Fruit fly (Drosophila melanogaster): ENCODE data around the gene btn.

btn gene

DNA sequence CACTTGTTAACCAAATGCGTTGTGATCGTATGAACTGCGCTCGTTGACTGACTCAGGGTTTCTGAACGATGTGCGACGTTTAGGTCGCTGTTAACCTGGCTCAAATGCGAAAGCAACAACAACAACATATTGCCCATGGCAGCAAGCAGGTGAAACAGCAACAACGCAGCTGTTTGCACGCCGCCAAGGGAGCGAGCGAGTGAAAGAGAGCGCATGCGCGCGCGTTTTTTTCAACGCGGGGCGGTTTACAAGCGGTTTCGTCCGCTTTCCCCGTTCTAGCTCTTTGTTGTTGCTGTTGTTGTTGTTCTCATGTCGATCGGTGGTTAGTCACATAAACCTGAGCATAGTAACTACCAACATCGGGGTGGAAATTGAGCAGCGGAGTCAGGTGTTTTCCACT lies 46.6 kb upstream of the btn start (continued):
- no peak for TF ChIP-seq sima (GFP tag; optimal IDR thresholded peaks at IDR 0.05)
- 0 out of 3 replicates have a peak, but pooled peaks have one; percentile 14 for TF ChIP-seq vnd (GFP tag; IDR thresholded peaks at IDR 0.05; ENCODE audit: partially characterized antibody)
- peak; percentile 81 for TF ChIP-seq sens (GFP tag)
- TF ChIP-seq Fer2 (tag; optimal IDR thresholded peaks at IDR 0.05) = no peak
- peak; percentile 57 for TF ChIP-seq ac (GFP tag; optimal IDR thresholded peaks at IDR 0.05)
- no peak for TF ChIP-seq prd (optimal IDR thresholded peaks at IDR 0.05)
- TF ChIP-seq prd (GFP tag; IDR thresholded peaks at IDR 0.05) = 0 out of 3 replicates have a peak, but pooled peaks have one; percentile 4

DNA sequence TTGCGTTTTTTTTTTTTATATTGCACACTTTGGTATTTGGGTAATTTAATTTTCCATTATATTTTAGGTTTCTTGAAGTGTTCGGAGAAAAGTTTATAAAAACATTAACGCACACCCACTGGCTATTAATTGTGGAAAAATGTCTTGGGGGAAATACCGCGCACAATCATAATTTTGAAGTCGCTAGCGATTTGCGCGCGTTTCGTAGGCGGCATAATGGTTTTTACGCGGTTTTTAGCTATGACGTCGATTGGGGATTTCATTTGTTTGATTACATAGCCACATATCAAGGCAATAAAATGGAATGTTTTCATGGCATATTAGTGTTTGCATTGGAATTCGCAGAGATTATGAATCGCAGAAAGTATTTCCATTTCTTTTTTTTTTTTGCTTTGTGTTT lies 45.8 kb upstream of the btn start:
- no peak for TF ChIP-seq Jarid2 (GFP tag; optimal IDR thresholded peaks at IDR 0.05)
- TF ChIP-seq CG7839 (tag; optimal IDR thresholded peaks at IDR 0.05) = no peak
- TF ChIP-seq sd (tag; optimal IDR thresholded peaks at IDR 0.05) = peak; percentile 50
- no peak for TF ChIP-seq CG12299 (tag; optimal IDR thresholded peaks at IDR 0.05)
- TF ChIP-seq CG7372 (GFP tag; IDR thresholded peaks at IDR 0.05) = no peak
- peak in 1 of 2 experiments; percentile 20 for TF ChIP-seq Pdp1 (GFP tag; optimal IDR thresholded peaks at IDR 0.05)
- no peak for TF ChIP-seq CG6854 (GFP tag; optimal IDR thresholded peaks at IDR 0.05)
- no peak for TF ChIP-seq hkb (optimal IDR thresholded peaks at IDR 0.05)
- no peak for TF ChIP-seq hkb (GFP tag; IDR thresholded peaks at IDR 0.05)
- peak; percentile 99 for TF ChIP-seq CG8359 (GFP tag; optimal IDR thresholded peaks at IDR 0.05; ENCODE audit: borderline replicate concordance)
- TF ChIP-seq sens (GFP tag) = peak; percentile 31
- no peak for TF ChIP-seq CG13287 (GFP tag; IDR thresholded peaks at IDR 0.05; ENCODE audit: partially characterized antibody)

DNA sequence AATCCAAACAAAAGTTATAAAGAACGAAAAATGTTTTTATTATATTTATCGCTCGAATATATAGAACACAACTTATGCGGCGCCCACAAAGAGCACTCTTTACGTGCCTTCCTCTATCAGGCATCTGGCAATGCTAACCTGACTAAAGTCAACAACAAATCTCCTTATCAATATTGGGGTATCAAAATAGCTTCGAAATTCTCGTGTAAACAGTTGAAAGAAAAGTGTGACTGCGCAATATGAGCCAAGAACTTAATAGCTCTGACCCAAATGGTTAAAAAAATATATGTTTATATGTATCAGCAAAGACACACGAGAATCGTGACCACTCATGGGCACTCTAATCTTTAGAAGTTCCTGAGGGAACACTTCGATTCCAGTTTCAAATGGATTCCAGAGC lies 44.7 kb upstream of the btn start:
- TF ChIP-seq CG30020 (tag; optimal IDR thresholded peaks at IDR 0.05) = no peak
- TF ChIP-seq Sox102F (GFP tag; optimal IDR thresholded peaks at IDR 0.05) = peak; percentile 9
- TF ChIP-seq Stat92E (GFP tag; optimal IDR thresholded peaks at IDR 0.05) = no peak
- TF ChIP-seq lola (GFP tag; optimal IDR thresholded peaks at IDR 0.05) = no peak
- TF ChIP-seq CG11093 (GFP tag; IDR thresholded peaks at IDR 0.05) = no peak
- TF ChIP-seq lab (GFP tag; optimal IDR thresholded peaks at IDR 0.05) = peak; percentile 49
- TF ChIP-seq dati (GFP tag; IDR thresholded peaks at IDR 0.05) = no peak
- TF ChIP-seq CG8944 (GFP tag; optimal IDR thresholded peaks at IDR 0.05) = no peak
- TF ChIP-seq Hey (tag; optimal IDR thresholded peaks at IDR 0.05) = peak; percentile 44
- no peak for TF ChIP-seq tna (GFP tag; IDR thresholded peaks at IDR 0.05; ENCODE audit: partially characterized antibody)
- no peak for TF ChIP-seq usp (GFP tag; optimal IDR thresholded peaks at IDR 0.05)
- no peak for TF ChIP-seq CG10274 (GFP tag; optimal IDR thresholded peaks at IDR 0.05)
- no peak for TF ChIP-seq CG16779 (GFP tag; IDR thresholded peaks at IDR 0.05)
- no peak for TF ChIP-seq crc (GFP tag; optimal IDR thresholded peaks at IDR 0.05)
- no peak for TF ChIP-seq CG14667 (GFP tag; IDR thresholded peaks at IDR 0.05)
- peak; percentile 19 for TF ChIP-seq CG1529 (GFP tag; optimal IDR thresholded peaks at IDR 0.05)
- peak; percentile 36 for TF ChIP-seq salm (tag; optimal IDR thresholded peaks at IDR 0.05)
- TF ChIP-seq Oli (tag; optimal IDR thresholded peaks at IDR 0.05) = no peak
- TF ChIP-seq disco-r (GFP tag; optimal IDR thresholded peaks at IDR 0.05) = no peak
- TF ChIP-seq CG11504 (tag; optimal IDR thresholded peaks at IDR 0.05) = no peak
- no peak for TF ChIP-seq CG9609 (GFP tag; optimal IDR thresholded peaks at IDR 0.05)
- TF ChIP-seq kay (GFP tag; optimal IDR thresholded peaks at IDR 0.05) = no peak
- peak; percentile 5 for TF ChIP-seq CG8924 (tag; optimal IDR thresholded peaks at IDR 0.05)
- TF ChIP-seq fd102C (GFP tag; optimal IDR thresholded peaks at IDR 0.05) = no peak
- no peak for TF ChIP-seq zen (tag; optimal IDR thresholded peaks at IDR 0.05)
- no peak for TF ChIP-seq CG5953 (GFP tag; IDR thresholded peaks at IDR 0.05)
- peak; percentile 24; the same call in 1 of the 2 replicates for TF ChIP-seq seq (GFP tag; IDR thresholded peaks at IDR 0.05)
- TF ChIP-seq CG9932 (GFP tag; IDR thresholded peaks at IDR 0.05) = no peak
- TF ChIP-seq sob (GFP tag; IDR thresholded peaks at IDR 0.05) = no peak
- no peak for TF ChIP-seq Rfx (GFP tag; IDR thresholded peaks at IDR 0.05)
- TF ChIP-seq MESR4 (GFP tag; optimal IDR thresholded peaks at IDR 0.05) = no peak

All from whole organism, embryonic.